Fruit fly (Drosophila melanogaster): ENCODE data around the gene nebu.

The nebu gene

DNA sequence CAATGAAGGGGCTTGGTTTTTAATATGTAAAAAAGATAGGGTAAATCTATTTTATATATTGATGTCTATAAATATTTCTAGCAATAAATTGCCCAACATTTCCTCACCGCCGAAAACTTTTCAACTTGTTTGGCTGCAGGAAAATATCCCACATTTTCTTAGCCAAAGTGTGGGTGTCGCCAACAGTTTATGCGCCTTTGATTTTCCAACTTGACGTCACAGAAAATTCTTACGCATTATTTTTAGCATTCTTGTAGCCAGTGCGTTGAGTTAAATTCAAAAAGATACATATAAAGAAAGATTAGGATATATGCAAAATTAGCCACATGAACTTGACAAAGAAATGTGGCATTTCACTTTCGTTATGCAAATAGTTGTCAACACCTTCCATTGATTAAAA, 3.0 kb downstream of the nebu start:
- TF ChIP-seq HmgZ (tag; optimal IDR thresholded peaks at IDR 0.05) = no peak
- no peak for TF ChIP-seq Taf1 (GFP tag; IDR thresholded peaks at IDR 0.05)
- TF ChIP-seq Adf1 (GFP tag; IDR thresholded peaks at IDR 0.05) = no peak
- TF ChIP-seq Sry-δ (GFP tag; optimal IDR thresholded peaks at IDR 0.05) = no peak
- no peak for TF ChIP-seq C15 (GFP tag; IDR thresholded peaks at IDR 0.05)
- TF ChIP-seq sens (GFP tag) = peak; percentile 26
- TF ChIP-seq Optix (GFP tag; IDR thresholded peaks at IDR 0.05) = no peak
- TF ChIP-seq Oli (tag; optimal IDR thresholded peaks at IDR 0.05) = no peak
- no peak for TF ChIP-seq CoRest (tag; optimal IDR thresholded peaks at IDR 0.05)
- TF ChIP-seq p53 (GFP tag; optimal IDR thresholded peaks at IDR 0.05) = no peak
- no peak for TF ChIP-seq D19A (tag; optimal IDR thresholded peaks at IDR 0.05)
- TF ChIP-seq ro (GFP tag; IDR thresholded peaks at IDR 0.05) = no peak
- TF ChIP-seq CG13296 (GFP tag; optimal IDR thresholded peaks at IDR 0.05) = no peak
- TF ChIP-seq CG14965 (GFP tag; optimal IDR thresholded peaks at IDR 0.05; ENCODE audit: borderline replicate concordance) = no peak
- no peak for TF ChIP-seq gcm (GFP tag; optimal IDR thresholded peaks at IDR 0.05)
- TF ChIP-seq nmo (GFP tag; optimal IDR thresholded peaks at IDR 0.05) = no peak
- no peak for TF ChIP-seq slbo (GFP tag; IDR thresholded peaks at IDR 0.05)
- TF ChIP-seq CG6765 (GFP tag; optimal IDR thresholded peaks at IDR 0.05) = no peak
- TF ChIP-seq CG12769 (tag; optimal IDR thresholded peaks at IDR 0.05) = peak; percentile 21
- TF ChIP-seq CG4424 (GFP tag; optimal IDR thresholded peaks at IDR 0.05) = no peak
- peak; percentile 95 for TF ChIP-seq sd (tag; optimal IDR thresholded peaks at IDR 0.05)
- TF ChIP-seq Pdp1 (GFP tag; optimal IDR thresholded peaks at IDR 0.05) = peak in 1 of 2 experiments; percentile 59
- no peak for TF ChIP-seq Hsf (GFP tag; optimal IDR thresholded peaks at IDR 0.05)
- no peak for TF ChIP-seq mirr (GFP tag; optimal IDR thresholded peaks at IDR 0.05)
- no peak for TF ChIP-seq ERR (GFP tag; optimal IDR thresholded peaks at IDR 0.05)
- no peak for TF ChIP-seq CG18764 (GFP tag; optimal IDR thresholded peaks at IDR 0.05)
- TF ChIP-seq NC2α (GFP tag; optimal IDR thresholded peaks at IDR 0.05) = no peak
- TF ChIP-seq D (optimal IDR thresholded peaks at IDR 0.05) = no peak
- TF ChIP-seq D (GFP tag; optimal IDR thresholded peaks at IDR 0.05) = no peak
- TF ChIP-seq CG10654 (GFP tag; optimal IDR thresholded peaks at IDR 0.05) = no peak
- TF ChIP-seq bab2 (GFP tag; optimal IDR thresholded peaks at IDR 0.05) = no peak
- TF ChIP-seq wdn (GFP tag; IDR thresholded peaks at IDR 0.05) = no peak

DNA sequence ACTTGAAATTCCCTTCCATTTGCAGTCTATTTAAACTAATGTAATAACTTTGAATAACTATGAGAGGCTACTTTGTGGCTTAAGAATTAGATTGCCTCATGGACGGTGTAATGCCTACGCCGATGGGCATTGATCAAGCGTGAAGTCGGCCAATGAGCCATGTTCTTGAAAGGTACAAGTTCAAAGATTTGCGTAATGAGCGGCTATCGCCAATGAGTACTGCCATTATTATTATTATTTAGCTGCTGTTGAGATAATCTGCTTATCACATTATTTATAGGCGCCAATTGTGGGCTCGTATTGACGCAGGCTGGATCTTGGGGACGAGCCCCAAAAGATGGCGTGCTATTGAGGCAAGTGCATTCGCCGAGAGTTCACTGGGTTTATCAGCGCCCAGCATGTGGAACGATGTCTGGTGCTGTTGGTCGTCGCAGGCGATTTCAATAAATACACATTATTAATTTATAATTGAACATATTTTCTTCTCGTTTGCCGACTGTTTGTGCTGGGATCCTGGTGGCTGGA, 5.6 kb downstream of the nebu start:
- TF ChIP-seq Pdp1 (GFP tag; optimal IDR thresholded peaks at IDR 0.05) (peak in 1 of 2 experiments; percentile 66), sens (GFP tag) (peak; percentile 16), Chrac-16 (GFP tag; optimal IDR thresholded peaks at IDR 0.05) (no peak), ken (GFP tag; IDR thresholded peaks at IDR 0.05) (no peak), CG7357 (GFP tag; IDR thresholded peaks at IDR 0.05) (no peak), Ets97D (GFP tag; optimal IDR thresholded peaks at IDR 0.05) (no peak), Dbx (GFP tag; IDR thresholded peaks at IDR 0.05) (no peak), CG10366 (GFP tag; IDR thresholded peaks at IDR 0.05) (no peak), CG11504 (tag; optimal IDR thresholded peaks at IDR 0.05) (no peak), sima (GFP tag; optimal IDR thresholded peaks at IDR 0.05) (no peak), CTCF (GFP tag; optimal IDR thresholded peaks at IDR 0.05) (peak; percentile 19), bab2 (GFP tag; optimal IDR thresholded peaks at IDR 0.05) (no peak), CG34376 (GFP tag; optimal IDR thresholded peaks at IDR 0.05) (peak; percentile 82), sug (tag; optimal IDR thresholded peaks at IDR 0.05) (peak; percentile 56), exex (tag; optimal IDR thresholded peaks at IDR 0.05) (peak; percentile 77), crol (GFP tag; IDR thresholded peaks at IDR 0.05) (no peak), knrl (GFP tag; IDR thresholded peaks at IDR 0.05; ENCODE audit: partially characterized antibody) (no peak), CG3281 (GFP tag; optimal IDR thresholded peaks at IDR 0.05) (no peak), lbe (GFP tag; optimal IDR thresholded peaks at IDR 0.05) (no peak), CrebB (tag; optimal IDR thresholded peaks at IDR 0.05) (no peak), zen2 (GFP tag; IDR thresholded peaks at IDR 0.05; ENCODE audit: partially characterized antibody) (no peak), Drgx (GFP tag; IDR thresholded peaks at IDR 0.05) (no peak), Atf6 (GFP tag; IDR thresholded peaks at IDR 0.05) (no peak), CG17568 (GFP tag; optimal IDR thresholded peaks at IDR 0.05) (no peak), gsb (GFP tag; IDR thresholded peaks at IDR 0.05) (no peak)
